Fruit fly (Drosophila melanogaster): ENCODE data around the gene lectin-21Ca.

DNA sequence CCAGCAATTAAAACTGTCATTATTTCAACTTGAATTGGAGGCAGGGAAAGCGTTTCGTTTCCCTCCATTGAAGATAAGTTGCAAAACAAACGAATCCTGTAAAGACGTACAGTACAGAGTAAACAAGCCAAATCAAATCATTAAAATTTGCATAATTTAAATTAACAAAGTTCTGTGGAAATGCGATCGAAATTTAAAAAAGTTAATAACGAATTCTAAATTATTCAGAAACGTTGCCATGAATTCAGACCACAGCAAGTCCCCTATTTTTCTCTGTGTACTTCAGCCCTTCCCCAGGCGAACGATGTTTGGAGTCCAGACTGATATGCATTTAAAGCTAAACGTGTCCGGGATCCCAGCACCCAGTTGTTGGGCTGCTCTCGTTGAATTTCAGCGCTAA lies 33.6 kb downstream of the lectin-21Ca start:
- TF ChIP-seq CG8478 (optimal IDR thresholded peaks at IDR 0.05) (no peak), CTCF (optimal IDR thresholded peaks at IDR 0.05) (no peak)

All from S2 (cell line).